Fruit fly (Drosophila melanogaster) whole organism, embryonic: ENCODE measurements around the gene PolD2.

Experiments
- ATbp ChIP-seq: fragments of 200-800 bp; sonication (Bioruptor generic); optimal IDR thresholded peaks from 2 replicates; lab custom pipeline; 2017; ENCODE audit warnings: missing biosample characterization, mild to moderate bottlenecking, missing genetic modification characterization, missing genetic modification reagents
- Abd-B ChIP-seq: fragments of 200-800 bp; sonication (Bioruptor generic); optimal IDR thresholded peaks from 2 replicates; lab custom pipeline; 2018; ENCODE audit warnings: missing biosample characterization, mild to moderate bottlenecking, missing genetic modification characterization, moderate library complexity
- B-H2 ChIP-seq: fragments of 200-800 bp; sonication (Bioruptor generic); optimal IDR thresholded peaks from 2 replicates; lab custom pipeline; 2018; ENCODE audit warnings: missing biosample characterization, mild to moderate bottlenecking, missing genetic modification characterization
- CG12071 ChIP-seq: fragments of 200-800 bp; sonication (Bioruptor generic); optimal IDR thresholded peaks from 3 replicates; lab custom pipeline; 2018; ENCODE audit warnings: missing biosample characterization, mild to moderate bottlenecking, missing genetic modification characterization
- CG12299 ChIP-seq: fragments of 200-800 bp; sonication (Bioruptor generic); optimal IDR thresholded peaks from 2 replicates; lab custom pipeline; 2018; ENCODE audit warnings: missing biosample characterization, mild to moderate bottlenecking, missing genetic modification characterization
- CG13894 ChIP-seq: fragments of 200-800 bp; sonication (Bioruptor generic); optimal IDR thresholded peaks from 3 replicates; lab custom pipeline; 2018; ENCODE audit warnings: missing biosample characterization, mild to moderate bottlenecking, missing genetic modification characterization, moderate library complexity
- CG15011 ChIP-seq: fragments of 200-800 bp; sonication (Bioruptor generic); optimal IDR thresholded peaks from 3 replicates; lab custom pipeline; 2018; ENCODE audit warnings: missing biosample characterization, mild to moderate bottlenecking, missing genetic modification characterization
- CG1647 ChIP-seq: fragments of 200-800 bp; sonication (Bioruptor generic); optimal IDR thresholded peaks from 3 replicates; lab custom pipeline; 2016; ENCODE audit warnings: missing biosample characterization, missing genetic modification characterization
- CG16779 ChIP-seq: fragments of 200-800 bp; sonication (Bioruptor generic); IDR thresholded peaks from 2 replicates; pipeline ENCODE4 v1.3.6; 2022; ENCODE audit warnings: missing biosample characterization, missing genetic modification characterization
- CG16863 ChIP-seq: fragments of 200-800 bp; sonication (Bioruptor generic); optimal IDR thresholded peaks from 3 replicates; lab custom pipeline; 2016; ENCODE audit warnings: missing biosample characterization, missing genetic modification characterization
- CG17361 ChIP-seq: fragments of 200-800 bp; sonication (Bioruptor generic); IDR thresholded peaks from 3 replicates; pipeline ENCODE4 v1.3.6; 2022; ENCODE audit warnings: missing biosample characterization, missing genetic modification characterization
- CG1792 ChIP-seq: fragments of 200-800 bp; sonication (Bioruptor generic); optimal IDR thresholded peaks from 2 replicates; lab custom pipeline; 2016; ENCODE audit warnings: missing biosample characterization, missing genetic modification characterization
- CG18619 ChIP-seq: fragments of 200-800 bp; sonication (Bioruptor generic); optimal IDR thresholded peaks from 3 replicates; lab custom pipeline; 2017; ENCODE audit warnings: missing biosample characterization, mild to moderate bottlenecking, missing genetic modification characterization
- CG2712 ChIP-seq: fragments of 200-800 bp; optimal IDR thresholded peaks from 3 replicates; lab custom pipeline; 2019; ENCODE audit warnings: missing biosample characterization, mild to moderate bottlenecking, missing genetic modification characterization, moderate library complexity
- CG30403 ChIP-seq: fragments of 200-800 bp; sonication (Bioruptor generic); optimal IDR thresholded peaks from 3 replicates; lab custom pipeline; 2016; ENCODE audit warnings: missing biosample characterization, missing genetic modification characterization
- CG3281 ChIP-seq: fragments of 200-800 bp; sonication (Bioruptor generic); optimal IDR thresholded peaks from 3 replicates; lab custom pipeline; 2017; ENCODE audit warnings: missing biosample characterization, mild to moderate bottlenecking, missing genetic modification characterization
- CG3407 ChIP-seq: fragments of 200-800 bp; sonication (Bioruptor generic); optimal IDR thresholded peaks from 2 replicates; lab custom pipeline; 2018; ENCODE audit warnings: missing biosample characterization, mild to moderate bottlenecking, missing genetic modification characterization
- CG6254 ChIP-seq: fragments of 200-800 bp; sonication (Bioruptor generic); optimal IDR thresholded peaks from 3 replicates; lab custom pipeline; 2017; ENCODE audit warnings: mild to moderate bottlenecking, missing biosample characterization, missing genetic modification reagents, missing genetic modification characterization
- CG6854 ChIP-seq: fragments of 200-800 bp; sonication (Bioruptor generic); optimal IDR thresholded peaks from 3 replicates; lab custom pipeline; 2017; ENCODE audit warnings: missing biosample characterization, mild to moderate bottlenecking, missing genetic modification characterization
- D ChIP-seq, 2 experiments: fragments of 200-800 bp in 1 of 2; fragments of >200 bp in 1 of 2; sonication (Bioruptor generic) in 1 of 2; optimal IDR thresholded peaks; 2 replicates in 1 of 2; 3 replicates in 1 of 2; lab custom pipeline; 2017; ENCODE audit warnings: mild to moderate bottlenecking in 1 of 2, missing biosample characterization in 1 of 2, missing genetic modification characterization in 1 of 2, missing genetic modification reagents in 1 of 2
- D19B ChIP-seq: fragments of 200-800 bp; sonication (Bioruptor generic); optimal IDR thresholded peaks from 2 replicates; lab custom pipeline; 2017; ENCODE audit warnings: missing biosample characterization, mild to moderate bottlenecking, missing genetic modification characterization
- Dfd ChIP-seq, 2 experiments: fragments of >200 bp; optimal IDR thresholded peaks; 2 replicates each; lab custom pipeline; 2017; ENCODE audit warnings: missing biosample characterization in 2 of 2, missing genetic modification characterization in 2 of 2
- Fer2 ChIP-seq: fragments of 200-800 bp; sonication (Bioruptor generic); optimal IDR thresholded peaks from 2 replicates; lab custom pipeline; 2018; ENCODE audit warnings: missing biosample characterization, mild to moderate bottlenecking, missing genetic modification characterization, moderate library complexity
- Fer3 ChIP-seq: fragments of 200-800 bp; sonication (Bioruptor generic); optimal IDR thresholded peaks from 2 replicates; lab custom pipeline; 2018; ENCODE audit warnings: missing biosample characterization, mild to moderate bottlenecking, missing genetic modification characterization, moderate library complexity
- HHEX ChIP-seq: fragments of 200-800 bp; sonication (Bioruptor generic); optimal IDR thresholded peaks from 3 replicates; lab custom pipeline; 2017; ENCODE audit warnings: missing biosample characterization, mild to moderate bottlenecking, missing genetic modification characterization, missing genetic modification reagents
- HmgZ ChIP-seq: fragments of 200-800 bp; sonication (Bioruptor generic); optimal IDR thresholded peaks from 2 replicates; lab custom pipeline; 2018; ENCODE audit warnings: missing biosample characterization, mild to moderate bottlenecking, missing genetic modification characterization
- MBD-R2 ChIP-seq: fragments of 200-800 bp; sonication (Bioruptor generic); IDR thresholded peaks from 2 replicates; pipeline ENCODE4 v1.3.6; 2022; ENCODE audit warnings: missing biosample characterization, missing genetic modification characterization
- Nf-YC ChIP-seq: fragments of 200-800 bp; optimal IDR thresholded peaks from 3 replicates; lab custom pipeline; 2019; ENCODE audit warnings: missing biosample characterization, mild to moderate bottlenecking, missing genetic modification characterization, moderate library complexity
- Sox102F ChIP-seq: fragments of 200-800 bp; sonication (Bioruptor generic); optimal IDR thresholded peaks from 2 replicates; lab custom pipeline; 2018; ENCODE audit warnings: missing biosample characterization, mild to moderate bottlenecking, missing genetic modification characterization, moderate library complexity
- TFAM ChIP-seq: fragments of 200-800 bp; sonication (Bioruptor generic); optimal IDR thresholded peaks from 2 replicates; lab custom pipeline; 2017; ENCODE audit warnings: missing biosample characterization, missing genetic modification characterization, inconsistent platforms
- Usf ChIP-seq: fragments of 200-800 bp; sonication (Bioruptor generic); optimal IDR thresholded peaks from 2 replicates; lab custom pipeline; 2017; ENCODE audit warnings: missing genotype, missing biosample characterization, missing genetic modification characterization
- Xbp1 ChIP-seq: fragments of 200-800 bp; sonication (Bioruptor generic); optimal IDR thresholded peaks from 3 replicates; lab custom pipeline; 2016; ENCODE audit warnings: missing biosample characterization, mild to moderate bottlenecking, missing genetic modification characterization
- amos ChIP-seq: fragments of 200-800 bp; sonication (Bioruptor generic); IDR thresholded peaks from 2 replicates; pipeline ENCODE4 v1.3.6; 2022; ENCODE audit warnings: missing biosample characterization, missing genetic modification characterization; ENCODE audit not compliant: partially characterized antibody
- ash1 ChIP-seq: fragments of 200-800 bp; sonication (Bioruptor generic); optimal IDR thresholded peaks from 2 replicates; lab custom pipeline; 2018; ENCODE audit warnings: missing biosample characterization, mild to moderate bottlenecking, missing genetic modification characterization
- crp ChIP-seq, 2 experiments: fragments of 200-800 bp; sonication (Bioruptor generic); optimal IDR thresholded peaks; 2 replicates in 1 of 2; 3 replicates in 1 of 2; lab custom pipeline; 2017; ENCODE audit warnings: missing biosample characterization in 2 of 2, missing genetic modification characterization in 2 of 2, mild to moderate bottlenecking in 1 of 2, moderate library complexity in 1 of 2
- dati ChIP-seq: fragments of 200-800 bp; sonication (Bioruptor generic); IDR thresholded peaks from 2 replicates; pipeline ENCODE4 v1.3.6; 2022; ENCODE audit warnings: missing biosample characterization, missing genetic modification characterization
- hb ChIP-seq: fragments of 200-800 bp; sonication (Bioruptor generic); IDR thresholded peaks from 3 replicates; pipeline ENCODE4 v1.3.6; 2022; ENCODE audit warnings: missing biosample characterization, missing genetic modification characterization; ENCODE audit not compliant: partially characterized antibody
- hkb ChIP-seq, 2 experiments: fragments of 200-800 bp in 1 of 2; fragments of >200 bp in 1 of 2; sonication (Bioruptor generic) in 1 of 2; IDR thresholded peaks in 1 of 2; optimal IDR thresholded peaks in 1 of 2; 2 replicates each; pipeline versions ENCODE4 v1.3.6 to Lab custom; 2017 to 2022; ENCODE audit warnings: missing biosample characterization in 1 of 2, missing genetic modification characterization in 1 of 2
- insv ChIP-seq, 2 experiments: fragments of 200-800 bp; sonication (Bioruptor generic); optimal IDR thresholded peaks; 3 replicates each; lab custom pipeline; 2016 to 2018; ENCODE audit warnings: missing biosample characterization in 2 of 2, missing genetic modification characterization in 2 of 2
- jigr1 ChIP-seq: fragments of 200-800 bp; sonication (Bioruptor generic); IDR thresholded peaks from 3 replicates; pipeline ENCODE4 v1.3.6; 2022; ENCODE audit warnings: missing biosample characterization, missing genetic modification characterization
- lbe ChIP-seq: fragments of 200-800 bp; sonication (Bioruptor generic); optimal IDR thresholded peaks from 2 replicates; lab custom pipeline; 2016; ENCODE audit warnings: missing biosample characterization, mild to moderate bottlenecking, missing genetic modification characterization
- lov ChIP-seq, 2 experiments: fragments of 200-800 bp in 1 of 2; fragments of >200 bp in 1 of 2; sonication (Bioruptor generic) in 1 of 2; IDR thresholded peaks in 1 of 2; optimal IDR thresholded peaks in 1 of 2; 2 replicates in 1 of 2; 3 replicates in 1 of 2; pipeline versions ENCODE4 v1.3.6 to Lab custom; 2017 to 2022; ENCODE audit warnings: missing biosample characterization in 1 of 2, missing genetic modification characterization in 1 of 2
- nerfin-2 ChIP-seq: fragments of 200-800 bp; sonication (Bioruptor generic); IDR thresholded peaks from 2 replicates; pipeline ENCODE4 v1.3.6; 2022; ENCODE audit warnings: missing biosample characterization, missing genetic modification characterization; ENCODE audit not compliant: partially characterized antibody
- unc-4 ChIP-seq: fragments of 200-800 bp; sonication (Bioruptor generic); IDR thresholded peaks from 2 replicates; pipeline ENCODE4 v1.3.6; 2022; ENCODE audit warnings: missing biosample characterization, missing genetic modification characterization; ENCODE audit not compliant: partially characterized antibody
- vnd ChIP-seq: fragments of 200-800 bp; sonication (Bioruptor generic); IDR thresholded peaks from 3 replicates; pipeline ENCODE4 v1.3.6; 2022; ENCODE audit warnings: missing biosample characterization, missing genetic modification characterization; ENCODE audit not compliant: partially characterized antibody

The PolD2 gene

dm6 chr3L:1746338-1747199 is 28.9 kb upstream of the PolD2 start, which contains the start of gene CG13921 (continued):
- TF ChIP-seq CG3281 (GFP tag; lab: Kevin White, UChicago) (peak; percentile 97), CG1792 (GFP tag; lab: Kevin White, UChicago) (peak; percentile 99), HmgZ (tag; lab: Kevin White, UChicago) (peak; percentile 98), Usf (GFP tag; lab: Kevin White, UChicago) (peak; percentile 99), CG15011 (GFP tag; lab: Kevin White, UChicago) (peak; percentile 98), CG12071 (GFP tag; lab: Kevin White, UChicago) (peak; percentile 99), TFAM (GFP tag; lab: Kevin White, UChicago) (peak; percentile 97), CG1647 (GFP tag; lab: Kevin White, UChicago) (peak; percentile 99), unc-4 (GFP tag; lab: Robert Waterston, UW) (no peak), CG2712 (tag; lab: Kevin White, UChicago) (peak; percentile 100), CG13894 (tag; lab: Kevin White, UChicago) (peak; percentile 92), Sox102F (GFP tag; lab: Kevin White, UChicago) (peak; percentile 98), MBD-R2 (GFP tag; lab: Robert Waterston, UW) (peak; percentile 98), CG6254 (GFP tag; lab: Kevin White, UChicago) (peak; percentile 97), ATbp (GFP tag; lab: Kevin White, UChicago) (peak; percentile 99), lbe (GFP tag; lab: Kevin White, UChicago) (peak; percentile 98), D (optimal IDR thresholded peaks at IDR 0.05; lab: Kevin White, UChicago) (peak; percentile 18), D (GFP tag; optimal IDR thresholded peaks at IDR 0.05; lab: Kevin White, UChicago) (peak; percentile 100), insv (GFP tag; optimal IDR thresholded peaks at IDR 0.05; lab: Kevin White, UChicago) (peak; percentile 69 to 76), hkb (optimal IDR thresholded peaks at IDR 0.05; lab: Kevin White, UChicago) (no peak), hkb (GFP tag; IDR thresholded peaks at IDR 0.05; lab: Robert Waterston, UW) (peak; percentile 99), B-H2 (GFP tag; lab: Kevin White, UChicago) (peak; percentile 80), Nf-YC (tag; lab: Kevin White, UChicago) (peak; percentile 88), nerfin-2 (no peak), Fer2 (tag; lab: Kevin White, UChicago) (peak; percentile 95), Dfd (GFP tag; optimal IDR thresholded peaks at IDR 0.05; lab: Kevin White, UChicago) (no peak), CG16863 (GFP tag; lab: Kevin White, UChicago) (peak; percentile 98), amos (no peak), CG17361 (GFP tag; lab: Robert Waterston, UW) (peak; percentile 99), Fer3 (tag; lab: Kevin White, UChicago) (peak; percentile 98), Xbp1 (GFP tag; lab: Kevin White, UChicago) (peak; percentile 99), Abd-B (GFP tag; lab: Kevin White, UChicago) (peak; percentile 98), jigr1 (GFP tag; lab: Robert Waterston, UW) (peak; percentile 98), lov (optimal IDR thresholded peaks at IDR 0.05; lab: Kevin White, UChicago) (no peak), lov (GFP tag; IDR thresholded peaks at IDR 0.05; lab: Robert Waterston, UW) (peak; percentile 99), D19B (GFP tag; lab: Kevin White, UChicago) (peak; percentile 93), crp (GFP tag; optimal IDR thresholded peaks at IDR 0.05; lab: Kevin White, UChicago) (peak in 1 of 2 experiments; percentile 76), dati (GFP tag; lab: Robert Waterston, UW) (peak; percentile 98), ash1 (GFP tag; lab: Kevin White, UChicago) (peak; percentile 88), vnd (GFP tag; lab: Robert Waterston, UW) (no peak), hb (GFP tag; lab: Robert Waterston, UW) (no peak), CG12299 (peak; percentile 96), CG6854 (peak; percentile 96), CG30403 (GFP tag; lab: Kevin White, UChicago) (peak; percentile 100), CG3407 (GFP tag; lab: Kevin White, UChicago) (peak; percentile 98), HHEX (GFP tag; lab: Kevin White, UChicago) (peak; percentile 99), CG18619 (GFP tag; lab: Kevin White, UChicago) (peak; percentile 98), CG16779 (GFP tag; lab: Robert Waterston, UW) (peak; percentile 97)
